Worm (Caenorhabditis elegans) whole organism, L1 larva: ENCODE data around the gene flp-34.
A peak's percentile ranks its signal among the peaks of the same experiment; 100 is the strongest.

Experiments used
- ama-1 ChIP-seq: fragments of 150-350 bp; optimal IDR thresholded peaks from 2 replicates; lab custom pipeline; 2014
- ces-1 ChIP-seq: fragments of 150-350 bp; optimal IDR thresholded peaks from 2 replicates; lab custom pipeline; 2014; ENCODE audit warnings: missing biosample characterization, missing genetic modification reagents, missing genetic modification characterization
- mdl-1 ChIP-seq, 2 experiments: fragments of 150-350 bp; optimal IDR thresholded peaks; 2 replicates each; lab custom pipeline; 2014 to 2017; ENCODE audit warnings: missing biosample characterization in 2 of 2, missing genetic modification characterization in 2 of 2, inconsistent platforms in 1 of 2
- nhr-12 ChIP-seq: sonication (generic microtip); optimal IDR thresholded peaks from 2 replicates; lab custom pipeline; 2017; ENCODE audit warnings: missing biosample characterization, missing genetic modification characterization
- nhr-90 ChIP-seq: sonication (generic microtip); optimal IDR thresholded peaks from 2 replicates; lab custom pipeline; 2016; ENCODE audit warnings: mild to moderate bottlenecking, missing genetic modification characterization, missing compliant biosample characterization; ENCODE audit not compliant: poor library complexity
- pax-3 ChIP-seq: fragments of 200-800 bp; sonication (Bioruptor generic); optimal IDR thresholded peaks from 2 replicates; lab custom pipeline; 2018; ENCODE audit warnings: mild to moderate bottlenecking, missing genetic modification characterization, moderate library complexity, missing compliant biosample characterization
- pqm-1 ChIP-seq: sonication (generic microtip); optimal IDR thresholded peaks from 3 replicates; lab custom pipeline; 2017; ENCODE audit warnings: missing biosample characterization, missing genetic modification characterization
- snpc-4 ChIP-seq: fragments of 150-350 bp; optimal IDR thresholded peaks from 2 replicates; lab custom pipeline; 2014; ENCODE audit warnings: missing biosample characterization, missing genetic modification characterization
- unc-130 ChIP-seq: fragments of 150-350 bp; optimal IDR thresholded peaks from 2 replicates; lab custom pipeline; 2017; ENCODE audit warnings: missing biosample characterization, missing genetic modification characterization, inconsistent platforms
- unc-62 ChIP-seq: fragments of 150-350 bp; optimal IDR thresholded peaks from 2 replicates; lab custom pipeline; 2014; ENCODE audit warnings: missing biosample characterization, missing genetic modification reagents, missing genetic modification characterization
- vab-15 ChIP-seq: sonication (generic microtip); optimal IDR thresholded peaks from 2 replicates; lab custom pipeline; 2017; ENCODE audit warnings: missing genotype, mild to moderate bottlenecking, missing genetic modification characterization, missing compliant biosample characterization
- zip-4 ChIP-seq: fragments of 200-800 bp; sonication (Bioruptor generic); optimal IDR thresholded peaks from 2 replicates; lab custom pipeline; 2018; ENCODE audit warnings: mild to moderate bottlenecking, missing genetic modification characterization, moderate library complexity, missing compliant biosample characterization
- ztf-11 ChIP-seq, 2 experiments: sonication (generic microtip); optimal IDR thresholded peaks; 2 replicates each; lab custom pipeline; 2016 to 2017; ENCODE audit warnings: missing genetic modification characterization in 2 of 2, missing biosample characterization in 1 of 2, missing compliant biosample characterization in 1 of 2

DNA sequence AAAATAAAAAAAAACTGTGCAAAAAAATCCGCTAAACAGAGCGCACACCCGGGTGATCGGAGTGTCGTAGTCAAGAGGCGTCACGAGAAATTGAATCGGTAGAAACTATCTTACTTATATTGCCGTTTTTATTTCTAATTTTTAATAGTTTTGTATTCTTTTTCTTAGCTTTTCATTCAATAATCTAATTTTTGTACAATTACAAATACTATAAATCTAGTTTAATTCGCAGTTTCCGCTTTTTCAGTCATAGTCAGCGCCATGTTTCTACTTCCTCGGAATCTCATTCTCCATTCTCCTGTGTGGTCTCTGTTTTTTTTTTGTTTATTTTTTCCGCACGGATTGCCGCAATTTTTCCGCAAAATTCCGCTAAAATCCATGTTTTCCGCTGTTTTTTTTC is 29.4 kb downstream of the flp-34 start:
- TF ChIP-seq mdl-1 (tag; optimal IDR thresholded peaks at IDR 0.05; lab: Kevin White, UChicago) (peak in 1 of 2 experiments; percentile 16), ztf-11 (tag; optimal IDR thresholded peaks at IDR 0.05; lab: Kevin White, UChicago) (peak in 1 of 2 experiments; percentile 99), unc-62 (GFP tag; lab: Kevin White, UChicago) (no peak), ama-1 (lab: Kevin White, UChicago) (no peak), snpc-4 (tag; lab: Kevin White, UChicago) (no peak), nhr-12 (no peak), ces-1 (GFP tag; lab: Kevin White, UChicago) (no peak), pax-3 (tag; lab: Kevin White, UChicago) (peak; percentile 96), pqm-1 (tag; lab: Kevin White, UChicago) (no peak), unc-130 (tag; lab: Kevin White, UChicago) (no peak), zip-4 (GFP tag; lab: Kevin White, UChicago) (peak; percentile 13), nhr-90 (tag; lab: Kevin White, UChicago) (peak; percentile 95), vab-15 (tag; lab: Kevin White, UChicago) (peak; percentile 6)
